Worm (Caenorhabditis elegans): Measurements from ENCODE around the gene kin-16.

ce11 chrII:9407020-9407419 lies 28.9 kb downstream of the kin-16 start, which contains the start of gene mpz-6:
- TF ChIP-seq zag-1 (tag; optimal IDR thresholded peaks at IDR 0.05) (no peak), unc-62 (GFP tag; optimal IDR thresholded peaks at IDR 0.05 in 1 of 2) (no peak), unc-62 (tag; optimal IDR thresholded peaks at IDR 0.05) (no peak), lin-15B (tag; optimal IDR thresholded peaks at IDR 0.05) (no peak)

Measured in whole organism, L4 larva.